Worm (Caenorhabditis elegans) whole organism, young adult: ENCODE results near the gene K12B6.4.

Source experiments
- B0336.3 ChIP-seq: fragments of 200-800 bp; sonication (Bioruptor generic); IDR thresholded peaks from 2 replicates; pipeline ENCODE4 v1.3.6; 2022; ENCODE audit warnings: missing genetic modification characterization, missing compliant biosample characterization
- D2030.7 ChIP-seq: fragments of 200-800 bp; sonication (Bioruptor generic); IDR thresholded peaks from 2 replicates; pipeline ENCODE4 v1.3.6; 2022; ENCODE audit warnings: missing genetic modification reagents, missing genetic modification characterization, missing compliant biosample characterization
- F33H1.4 ChIP-seq: fragments of 200-800 bp; sonication (Bioruptor generic); IDR thresholded peaks from 2 replicates; pipeline ENCODE4 v1.3.6; 2022; ENCODE audit warnings: missing genetic modification reagents, missing genetic modification characterization, missing compliant biosample characterization
- F52B5.7 ChIP-seq: sonication (generic microtip); optimal IDR thresholded peaks from 2 replicates; lab custom pipeline; 2016; ENCODE audit warnings: mild to moderate bottlenecking, missing genetic modification characterization, missing compliant biosample characterization
- F57C9.4 ChIP-seq: sonication (generic microtip); optimal IDR thresholded peaks from 2 replicates; lab custom pipeline; 2017; ENCODE audit warnings: mild to moderate bottlenecking, missing genetic modification characterization, missing compliant biosample characterization
- Y56A3A.18 ChIP-seq: fragments of 200-800 bp; sonication (Bioruptor generic); IDR thresholded peaks from 2 replicates; pipeline ENCODE4 v1.3.6; 2022; ENCODE audit warnings: missing genetic modification reagents, missing genetic modification characterization, missing compliant biosample characterization
- Y67H2A.10 ChIP-seq: fragments of 200-800 bp; sonication (Bioruptor generic); conservative IDR thresholded peaks from 2 replicates; pipeline ENCODE4 v1.3.6; 2022; ENCODE audit warnings: missing genetic modification reagents, missing genetic modification characterization, missing compliant biosample characterization
- Y79H2A.3 ChIP-seq: fragments of 200-800 bp; sonication (Bioruptor generic); conservative IDR thresholded peaks from 2 replicates; pipeline ENCODE4 v1.3.6; 2022; ENCODE audit warnings: missing genetic modification reagents, missing genetic modification characterization, missing compliant biosample characterization
- ZK185.1 ChIP-seq: sonication (generic microtip); optimal IDR thresholded peaks from 2 replicates; lab custom pipeline; 2016; ENCODE audit warnings: mild to moderate bottlenecking, missing genetic modification characterization, missing compliant biosample characterization; ENCODE audit not compliant: poor library complexity, severe bottlenecking
- ama-1 ChIP-seq, 3 experiments: fragments of 150-350 bp in 1 of 3; sonication (generic microtip) in 2 of 3; optimal IDR thresholded peaks; 2 replicates each; lab custom pipeline; 2014 to 2018; ENCODE audit warnings: missing biosample characterization in 2 of 3, missing genetic modification characterization in 2 of 3, missing genetic modification reagents in 2 of 3
- aptf-3 ChIP-seq: fragments of 200-800 bp; sonication (Bioruptor generic); IDR thresholded peaks from 2 replicates; pipeline ENCODE4 v1.3.6; 2022; ENCODE audit warnings: missing genetic modification characterization, missing compliant biosample characterization
- athp-1 ChIP-seq: sonication (generic microtip); optimal IDR thresholded peaks from 2 replicates; lab custom pipeline; 2017; ENCODE audit warnings: mild to moderate bottlenecking, missing genetic modification characterization, missing compliant biosample characterization
- ccch-3 ChIP-seq: fragments of 200-800 bp; sonication (Bioruptor generic); optimal IDR thresholded peaks from 2 replicates; lab custom pipeline; 2018; ENCODE audit warnings: mild to moderate bottlenecking, missing genetic modification characterization, missing compliant biosample characterization
- ceh-100 ChIP-seq: fragments of 200-800 bp; sonication (Bioruptor generic); IDR thresholded peaks from 2 replicates; pipeline ENCODE4 v1.3.6; 2022; ENCODE audit warnings: missing genetic modification reagents, missing genetic modification characterization, missing compliant biosample characterization
- ceh-79 ChIP-seq: sonication (generic microtip); optimal IDR thresholded peaks from 2 replicates; lab custom pipeline; 2017; ENCODE audit warnings: mild to moderate bottlenecking, missing genetic modification characterization, missing compliant biosample characterization
- dox-1 ChIP-seq: fragments of 200-800 bp; sonication (Bioruptor generic); IDR thresholded peaks from 2 replicates; pipeline ENCODE4 v1.3.6; 2022; ENCODE audit warnings: missing genetic modification reagents, missing genetic modification characterization, missing compliant biosample characterization
- efl-1 ChIP-seq: fragments of 150-350 bp; optimal IDR thresholded peaks from 2 replicates; lab custom pipeline; 2014; ENCODE audit warnings: missing biosample characterization, missing genetic modification reagents, missing genetic modification characterization
- egl-18 ChIP-seq: fragments of 200-800 bp; sonication (Bioruptor generic); IDR thresholded peaks from 2 replicates; pipeline ENCODE4 v1.3.6; 2022; ENCODE audit warnings: missing genetic modification reagents, missing genetic modification characterization, missing compliant biosample characterization
- gei-17 ChIP-seq: fragments of 200-800 bp; sonication (Bioruptor generic); optimal IDR thresholded peaks from 2 replicates; lab custom pipeline; 2018; ENCODE audit warnings: mild to moderate bottlenecking, missing genetic modification characterization, missing compliant biosample characterization
- him-1 ChIP-seq: sonication (generic microtip); optimal IDR thresholded peaks from 2 replicates; lab custom pipeline; 2016; ENCODE audit warnings: missing genotype, missing genetic modification reagents, missing genetic modification characterization, missing compliant biosample characterization
- hmg-20 ChIP-seq: fragments of 200-800 bp; sonication (Bioruptor generic); IDR thresholded peaks from 2 replicates; pipeline ENCODE4 v1.3.6; 2022; ENCODE audit warnings: missing genetic modification reagents, missing genetic modification characterization, missing compliant biosample characterization
- hsf-1 ChIP-seq: fragments of 200-800 bp; sonication (Bioruptor generic); IDR thresholded peaks from 2 replicates; pipeline ENCODE4 v1.3.6; 2022; ENCODE audit warnings: missing genetic modification reagents, missing genetic modification characterization, missing compliant biosample characterization
- lag-1 ChIP-seq: fragments of 200-800 bp; sonication (Bioruptor generic); IDR thresholded peaks from 2 replicates; pipeline ENCODE4 v1.3.6; 2022; ENCODE audit warnings: missing genetic modification reagents, missing genetic modification characterization, missing compliant biosample characterization
- lin-40 ChIP-seq: sonication (generic microtip); optimal IDR thresholded peaks from 2 replicates; lab custom pipeline; 2016; ENCODE audit warnings: missing genetic modification characterization, mild to moderate bottlenecking, missing compliant biosample characterization, missing genotype, missing genetic modification reagents
- madf-6 ChIP-seq: fragments of 200-800 bp; sonication (Bioruptor generic); IDR thresholded peaks from 2 replicates; pipeline ENCODE4 v1.3.6; 2022; ENCODE audit warnings: missing genetic modification reagents, missing genetic modification characterization, missing compliant biosample characterization
- madf-8 ChIP-seq: fragments of 200-800 bp; sonication (Bioruptor generic); conservative IDR thresholded peaks from 2 replicates; pipeline ENCODE4 v1.3.6; 2022; ENCODE audit warnings: missing genetic modification reagents, missing genetic modification characterization, missing compliant biosample characterization
- mcd-1 ChIP-seq: fragments of 200-800 bp; sonication (Bioruptor generic); IDR thresholded peaks from 2 replicates; pipeline ENCODE4 v1.3.6; 2022; ENCODE audit warnings: missing genetic modification reagents, missing genetic modification characterization, missing compliant biosample characterization
- nhr-179 ChIP-seq: sonication (generic microtip); optimal IDR thresholded peaks from 2 replicates; lab custom pipeline; 2016; ENCODE audit warnings: mild to moderate bottlenecking, missing genetic modification characterization, missing compliant biosample characterization
- nhr-80 ChIP-seq: sonication (generic microtip); optimal IDR thresholded peaks from 2 replicates; lab custom pipeline; 2016; ENCODE audit warnings: missing genetic modification characterization, missing compliant biosample characterization
- pbrm-1 ChIP-seq: fragments of 200-800 bp; sonication (Bioruptor generic); IDR thresholded peaks from 2 replicates; pipeline ENCODE4 v1.3.6; 2022; ENCODE audit warnings: missing genetic modification reagents, missing genetic modification characterization, missing compliant biosample characterization
- rec-8 ChIP-seq, 2 experiments: sonication (generic microtip); optimal IDR thresholded peaks; 2 replicates each; lab custom pipeline; 2016; ENCODE audit warnings: mild to moderate bottlenecking in 2 of 2, missing genetic modification characterization in 2 of 2, missing genetic modification reagents in 2 of 2, missing genotype in 2 of 2, missing biosample characterization in 1 of 2, missing compliant biosample characterization in 1 of 2, moderate library complexity in 1 of 2
- rpc-1 ChIP-seq, 2 experiments: fragments of 150-350 bp in 1 of 2; sonication (generic microtip) in 1 of 2; optimal IDR thresholded peaks; 2 replicates each; lab custom pipeline; 2014 to 2018; ENCODE audit warnings: missing biosample characterization in 1 of 2, missing genetic modification characterization in 1 of 2, missing genetic modification reagents in 1 of 2, missing genotype in 1 of 2
- snpc-1.3 ChIP-seq: sonication (generic microtip); optimal IDR thresholded peaks from 2 replicates; lab custom pipeline; 2017; ENCODE audit warnings: missing genetic modification characterization, mild to moderate bottlenecking, missing compliant biosample characterization, antibody characterized with exemption, moderate library complexity, missing genotype, missing genetic modification reagents; ENCODE audit not compliant: insufficient read depth
- unc-130 ChIP-seq: sonication (generic microtip); optimal IDR thresholded peaks from 2 replicates; lab custom pipeline; 2016; ENCODE audit warnings: missing genetic modification reagents, missing genetic modification characterization, missing compliant biosample characterization

K12B6.4 gene

DNA sequence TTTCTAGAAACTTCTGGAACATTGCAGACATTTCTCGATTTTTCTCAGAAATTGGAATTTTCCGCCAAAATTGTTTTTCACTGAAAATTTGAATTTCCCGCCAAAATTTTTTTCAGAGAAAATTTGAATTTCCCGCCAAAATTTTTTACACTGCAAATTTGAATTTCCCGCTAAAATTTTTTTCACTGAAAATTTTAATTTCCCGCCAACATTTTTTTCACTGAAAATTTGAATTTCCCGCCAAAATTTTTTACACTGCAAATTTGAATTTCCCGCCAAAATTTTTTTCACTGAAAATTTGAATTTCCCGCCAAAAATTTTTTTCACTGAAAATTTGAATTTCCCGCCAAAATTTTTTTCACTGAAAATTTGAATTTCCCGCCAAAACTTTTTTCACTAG is 15.5 kb upstream of the K12B6.4 start:
- TF ChIP-seq F33H1.4 (GFP tag; lab: Robert Waterston, UW) (0 out of 2 replicates have a peak, but pooled peaks have one; percentile 10), D2030.7 (GFP tag; lab: Robert Waterston, UW) (peak; percentile 30; the same call in 1 of the 2 replicates), madf-8 (GFP tag; lab: Robert Waterston, UW) (peak; percentile 50; the same call in 1 of the 2 replicates), aptf-3 (GFP tag; lab: Robert Waterston, UW) (peak; percentile 40; the same call in 1 of the 2 replicates), madf-6 (peak; percentile 17; the same call in 1 of the 2 replicates)

DNA sequence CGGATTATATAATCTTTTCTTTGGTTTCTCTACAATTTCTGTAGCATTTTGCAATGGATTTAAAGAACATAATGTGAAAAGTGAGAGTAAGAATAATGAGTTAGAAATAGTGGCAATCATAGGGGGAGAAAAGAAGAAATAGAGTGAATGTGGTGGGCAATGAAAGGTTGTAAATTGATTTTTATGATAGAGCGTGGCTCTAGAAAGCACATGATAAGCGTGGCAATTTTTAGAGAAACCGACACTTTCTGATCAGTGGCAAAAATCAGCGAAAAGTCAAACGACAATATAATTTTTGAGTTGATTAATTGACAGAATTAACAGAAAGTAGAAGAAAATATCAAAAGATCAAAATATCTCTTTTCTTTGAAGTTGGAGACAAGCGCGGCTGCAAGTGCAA is 11.3 kb upstream of the K12B6.4 start, which contains the start of gene K12B6.9:
TSS of gene K12B6.9 (minus strand) at position 266 of the 400 bp plus-strand sequence.
- TF ChIP-seq nhr-80 (peak; percentile 82), egl-18 (no peak), lin-40 (tag; lab: Kevin White, UChicago) (no peak), pbrm-1 (GFP tag; lab: Robert Waterston, UW) (no peak), hmg-20 (GFP tag; lab: Robert Waterston, UW) (no peak)

ce11 chrV:6291301-6291700 is 10.2 kb upstream of the K12B6.4 start:
- peak; percentile 22 for TF ChIP-seq nhr-80
- no peak for TF ChIP-seq Y79H2A.3 (GFP tag; lab: Robert Waterston, UW)
- TF ChIP-seq aptf-3 (GFP tag; lab: Robert Waterston, UW) = no peak

DNA sequence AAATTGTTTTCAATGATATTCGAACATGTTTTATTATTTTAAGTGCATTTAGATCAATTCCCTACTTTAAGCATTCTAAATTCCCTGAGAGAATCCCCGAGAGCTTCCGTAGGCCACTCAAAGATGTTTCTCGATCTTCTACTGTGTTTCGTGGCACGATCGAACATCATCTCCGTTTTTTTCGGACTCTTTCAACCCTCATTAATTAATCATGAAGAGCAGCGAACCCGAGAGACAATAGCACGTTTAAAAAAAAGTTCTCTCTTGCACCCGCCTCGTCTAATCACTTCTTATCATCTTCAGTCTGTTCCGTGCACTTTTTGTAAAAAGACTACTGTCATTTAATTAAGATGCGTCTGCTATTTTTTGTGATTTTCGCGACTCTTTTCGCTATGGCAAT is 7.5 kb upstream of the K12B6.4 start, which contains the start of gene K12B6.11:
TSS of gene K12B6.11 (plus strand) at position 301 of the 400 bp plus-strand sequence.
- TF ChIP-seq gei-17 (GFP tag; lab: Kevin White, UChicago) (no peak), nhr-80 (peak; percentile 33)

DNA sequence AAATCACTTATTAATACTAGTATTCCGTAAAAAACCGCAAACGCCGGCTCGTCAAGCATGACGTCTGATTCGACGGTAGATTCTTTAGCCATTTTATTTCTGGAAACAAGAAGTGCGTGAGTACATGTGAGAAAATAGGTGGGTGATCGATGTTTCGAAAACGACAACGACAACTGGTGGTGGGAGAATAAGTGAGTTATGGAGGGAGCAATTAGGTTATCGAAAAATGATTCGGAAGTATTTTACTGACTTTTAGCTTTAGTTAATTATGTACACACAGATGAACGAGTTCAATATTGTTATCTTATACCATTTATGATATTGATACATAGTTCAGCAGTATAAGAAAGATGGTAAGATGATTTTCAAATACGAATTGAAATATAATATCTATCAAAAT is 5.3 kb upstream of the K12B6.4 start, which contains the start of gene srn-1:
TSS of gene srn-1 (minus strand) at position 101 of the 400 bp plus-strand sequence.
- TF ChIP-seq ama-1 (optimal IDR thresholded peaks at IDR 0.05; lab: Kevin White, UChicago) (no peak), ama-1 (GFP tag; optimal IDR thresholded peaks at IDR 0.05; lab: Kevin White, UChicago) (no peak), F52B5.7 (no peak), dox-1 (GFP tag; lab: Robert Waterston, UW) (no peak), mcd-1 (GFP tag; lab: Robert Waterston, UW) (no peak), ZK185.1 (no peak)

DNA sequence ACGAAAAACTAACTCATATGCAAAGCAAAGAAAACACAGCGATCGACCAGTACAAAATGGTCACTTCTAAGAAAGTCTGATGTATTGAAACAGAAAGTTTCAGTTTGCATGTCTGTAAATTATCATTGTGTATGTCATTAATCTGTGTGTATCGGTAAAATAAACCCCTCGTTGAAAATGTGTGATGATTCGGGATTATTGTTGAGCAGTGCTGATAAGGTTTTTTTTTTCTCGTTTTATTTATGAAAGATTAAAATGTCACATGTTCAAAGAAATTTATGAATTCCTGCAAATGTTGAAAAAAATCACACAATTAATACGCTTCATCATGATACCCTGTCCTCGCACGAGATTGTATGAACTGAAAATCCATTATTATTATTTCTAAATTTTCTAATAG is 1.0 kb downstream of the K12B6.4 start:
- TF ChIP-seq F57C9.4 (tag; lab: Kevin White, UChicago) (no peak), Y67H2A.10 (GFP tag; lab: Robert Waterston, UW) (no peak), ceh-79 (tag; lab: Kevin White, UChicago) (no peak), nhr-179 (tag; lab: Kevin White, UChicago) (no peak), nhr-80 (peak; percentile 34)

DNA sequence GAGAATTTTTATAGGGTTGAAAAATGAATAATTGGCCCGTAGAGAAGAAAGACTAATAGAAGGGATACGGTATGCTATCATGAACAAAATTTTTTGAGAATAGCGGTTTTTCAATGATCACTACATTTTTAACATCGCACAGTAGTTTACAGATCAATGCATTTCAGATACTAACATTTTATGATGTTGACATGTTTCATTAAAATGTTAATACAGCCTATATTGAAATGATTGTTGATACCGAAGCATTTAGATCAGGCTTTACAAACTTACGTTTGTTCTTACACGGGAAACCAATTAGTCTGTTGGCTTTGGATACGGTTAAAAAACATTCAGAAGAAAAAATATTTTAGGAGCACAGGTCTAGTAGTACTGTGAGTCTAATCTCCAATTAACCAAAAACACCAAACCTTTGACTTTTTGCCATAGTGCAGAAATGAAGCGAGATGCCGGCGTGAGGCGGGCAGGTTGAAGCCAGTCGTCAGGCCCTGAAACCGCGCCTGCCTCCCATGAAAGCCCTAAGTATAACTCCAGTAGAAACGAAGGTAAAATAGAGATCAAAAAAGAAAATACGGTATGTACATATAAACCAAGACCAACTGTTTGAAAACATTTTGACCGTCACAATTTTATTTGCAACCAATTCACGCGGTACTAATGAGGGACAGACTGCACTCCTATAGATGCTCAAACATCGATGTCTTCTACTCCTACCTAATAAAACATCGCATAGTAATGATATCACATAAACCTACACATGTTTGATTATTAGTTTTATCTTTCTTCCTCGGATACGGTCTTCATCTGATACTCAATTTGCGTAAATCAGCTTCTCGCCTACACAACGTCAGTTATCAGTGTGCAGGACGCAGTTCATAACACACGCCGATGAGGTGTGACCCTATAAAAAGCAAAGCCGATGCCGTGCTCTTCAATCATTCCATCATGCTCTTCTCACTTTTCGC is 2.7 kb downstream of the K12B6.4 start, which contains the start of gene fil-2:
TSS of gene fil-2 (plus strand) at position 915 of the 965 bp plus-strand sequence.
- TF ChIP-seq ceh-100 (no peak), hsf-1 (no peak), athp-1 (tag; lab: Kevin White, UChicago) (no peak), egl-18 (no peak), rec-8 (tag; optimal IDR thresholded peaks at IDR 0.05; lab: Kevin White, UChicago) (no peak), gei-17 (GFP tag; lab: Kevin White, UChicago) (peak; percentile 63), B0336.3 (GFP tag; lab: Robert Waterston, UW) (peak; percentile 91), Y56A3A.18 (peak; percentile 95), lag-1 (GFP tag; lab: Robert Waterston, UW) (no peak), efl-1 (no peak), him-1 (tag; lab: Kevin White, UChicago) (no peak), rpc-1 (optimal IDR thresholded peaks at IDR 0.05; lab: Kevin White, UChicago) (no peak), rpc-1 (tag; optimal IDR thresholded peaks at IDR 0.05; lab: Kevin White, UChicago) (no peak), ceh-79 (tag; lab: Kevin White, UChicago) (peak; percentile 39), ccch-3 (GFP tag; lab: Kevin White, UChicago) (no peak), snpc-1.3 (tag; lab: Kevin White, UChicago) (peak; percentile 8), lin-40 (tag; lab: Kevin White, UChicago) (no peak), unc-130 (GFP tag; lab: Kevin White, UChicago) (no peak)
